Fruit fly (Drosophila melanogaster): ENCODE data around the gene Ugt35B1.

The Ugt35B1 gene

dm6 chr3R:11196648-11197388, 26.8 kb upstream of the Ugt35B1 start:
- TF ChIP-seq psq (optimal IDR thresholded peaks at IDR 0.05) = no peak
- TF ChIP-seq pan (optimal IDR thresholded peaks at IDR 0.05) = no peak
- no peak for TF ChIP-seq EcR (GFP tag; optimal IDR thresholded peaks at IDR 0.05)
- no peak for TF ChIP-seq Dll (optimal IDR thresholded peaks at IDR 0.05)
- no peak for TF ChIP-seq usp (GFP tag; optimal IDR thresholded peaks at IDR 0.05)
- TF ChIP-seq CG8478 (optimal IDR thresholded peaks at IDR 0.05) = no peak

DNA sequence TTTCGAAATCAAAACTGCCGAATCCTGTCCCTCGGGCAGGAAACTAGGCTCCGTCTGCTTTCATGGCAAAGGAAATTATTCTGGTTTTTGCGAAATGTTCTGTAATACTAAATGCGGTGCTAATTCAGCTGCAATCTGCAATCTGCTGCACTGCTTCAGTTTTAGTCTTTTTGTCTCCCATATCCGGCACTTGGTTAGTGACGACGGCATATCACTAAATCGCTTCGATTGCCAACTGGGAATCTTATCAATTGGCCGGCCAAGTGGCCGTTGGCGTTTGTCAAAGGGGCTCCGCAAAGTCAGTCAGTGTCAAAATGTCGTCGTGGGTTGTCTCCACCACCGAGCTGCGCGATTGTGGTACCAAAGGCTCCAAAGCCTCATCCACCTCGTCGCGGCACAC, 25.7 kb upstream of the Ugt35B1 start, which contains the start of gene CG18577:
CG18577 (plus strand) TSS at position 301 of the 400 bp plus-strand sequence.
- TF ChIP-seq CG8478 (optimal IDR thresholded peaks at IDR 0.05) (no peak), psq (optimal IDR thresholded peaks at IDR 0.05) (no peak), pan (optimal IDR thresholded peaks at IDR 0.05) (no peak), usp (GFP tag; optimal IDR thresholded peaks at IDR 0.05) (no peak)

dm6 chr3R:11178300-11178699, 8.3 kb upstream of the Ugt35B1 start:
- TF ChIP-seq psq (optimal IDR thresholded peaks at IDR 0.05) (no peak), CG8478 (optimal IDR thresholded peaks at IDR 0.05) (no peak), EcR (GFP tag; optimal IDR thresholded peaks at IDR 0.05) (no peak), usp (GFP tag; optimal IDR thresholded peaks at IDR 0.05) (no peak), Dll (optimal IDR thresholded peaks at IDR 0.05) (no peak), pan (optimal IDR thresholded peaks at IDR 0.05) (no peak)

DNA sequence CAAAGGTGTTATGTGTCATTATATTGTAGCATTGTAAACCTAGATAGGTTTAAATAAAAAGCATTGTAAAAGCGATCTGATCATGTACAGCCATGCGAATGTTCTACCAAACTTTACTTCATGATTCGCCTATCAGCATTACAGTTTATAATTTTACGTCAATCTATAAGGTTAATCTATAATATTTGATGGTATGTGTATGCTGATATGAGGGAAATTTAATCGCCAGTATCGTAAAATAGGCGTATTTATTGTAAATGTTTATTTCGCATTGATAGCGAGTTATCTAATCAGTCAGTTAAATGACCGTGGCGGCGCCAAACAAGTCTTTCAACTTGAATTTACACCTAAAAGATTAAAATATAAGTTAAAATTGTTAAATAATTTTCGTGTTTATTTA, 7.5 kb upstream of the Ugt35B1 start:
- TF ChIP-seq pan (optimal IDR thresholded peaks at IDR 0.05) = no peak

DNA sequence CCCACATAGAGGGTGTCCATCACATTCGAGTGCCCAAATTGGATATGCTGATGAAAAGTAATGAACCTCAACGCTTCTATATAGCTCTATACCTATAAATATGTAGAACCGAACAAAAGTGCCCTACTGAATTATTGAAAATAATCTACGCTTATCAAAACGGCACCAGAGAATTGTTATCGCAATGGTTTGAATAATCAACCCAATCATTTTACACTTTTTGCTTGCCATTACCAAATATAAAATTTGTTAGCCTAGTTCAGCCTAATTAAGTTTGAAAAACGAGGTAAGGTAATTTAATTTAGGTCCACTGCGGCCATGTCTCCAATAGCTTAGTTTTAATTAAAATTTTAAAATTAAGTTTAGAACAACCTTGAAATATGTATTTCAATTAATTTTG, 5.7 kb upstream of the Ugt35B1 start:
- TF ChIP-seq psq (optimal IDR thresholded peaks at IDR 0.05) = no peak
- TF ChIP-seq EcR (GFP tag; optimal IDR thresholded peaks at IDR 0.05) = no peak
- no peak for TF ChIP-seq usp (GFP tag; optimal IDR thresholded peaks at IDR 0.05)
- no peak for TF ChIP-seq Dll (optimal IDR thresholded peaks at IDR 0.05)
- TF ChIP-seq CG8478 (optimal IDR thresholded peaks at IDR 0.05) = no peak
- no peak for TF ChIP-seq pan (optimal IDR thresholded peaks at IDR 0.05)

DNA sequence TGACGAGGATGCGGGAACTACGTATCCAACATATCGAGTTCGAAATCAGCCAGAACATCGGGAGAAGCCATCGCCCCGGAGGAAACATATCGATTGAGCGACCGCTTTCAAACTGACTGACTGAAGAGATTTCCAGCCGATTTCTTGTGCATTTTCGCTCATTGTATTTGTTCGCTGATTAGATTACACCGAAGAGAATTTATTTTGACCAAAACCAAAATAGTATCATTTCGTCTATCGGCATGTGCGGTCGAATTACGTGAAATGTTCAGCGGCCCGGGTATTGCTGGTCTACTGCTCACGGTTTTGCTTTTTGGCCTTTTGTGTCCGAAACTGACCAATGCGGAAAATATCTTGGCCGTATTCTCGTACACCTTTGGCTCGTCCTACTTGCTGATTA, 5.3 kb upstream of the Ugt35B1 start, which contains the start of the genes Ugt304A1 and Ugt303A1:
Ugt304A1 (minus strand) TSS at position 101 of the 400 bp plus-strand sequence.
Ugt303A1 (plus strand) TSS at position 222 of the 400 bp plus-strand sequence.
- TF ChIP-seq psq (optimal IDR thresholded peaks at IDR 0.05) (no peak), usp (GFP tag; optimal IDR thresholded peaks at IDR 0.05) (no peak), CG8478 (optimal IDR thresholded peaks at IDR 0.05) (no peak), EcR (GFP tag; optimal IDR thresholded peaks at IDR 0.05) (no peak), Dll (optimal IDR thresholded peaks at IDR 0.05) (no peak), pan (optimal IDR thresholded peaks at IDR 0.05) (no peak)

DNA sequence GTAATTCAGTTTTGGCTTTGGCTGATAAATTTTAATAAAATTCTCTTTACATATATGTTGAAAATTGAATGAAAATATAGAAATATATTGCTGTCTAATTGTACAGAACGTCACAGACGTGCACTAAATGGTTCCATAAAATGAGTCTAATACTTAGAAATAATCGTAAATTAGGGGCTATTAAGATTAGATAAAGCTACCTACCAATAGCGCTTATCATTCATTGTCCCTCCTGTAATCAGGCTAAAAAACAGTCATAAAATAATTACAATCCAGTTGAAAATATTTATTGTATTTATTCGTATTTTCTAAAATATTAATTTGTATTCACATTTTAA, 3.1 kb upstream of the Ugt35B1 start:
- TF ChIP-seq usp (GFP tag; optimal IDR thresholded peaks at IDR 0.05) (no peak), pan (optimal IDR thresholded peaks at IDR 0.05) (no peak), psq (optimal IDR thresholded peaks at IDR 0.05) (no peak), CG8478 (optimal IDR thresholded peaks at IDR 0.05) (no peak), Dll (optimal IDR thresholded peaks at IDR 0.05) (no peak), EcR (GFP tag; optimal IDR thresholded peaks at IDR 0.05) (no peak)

DNA sequence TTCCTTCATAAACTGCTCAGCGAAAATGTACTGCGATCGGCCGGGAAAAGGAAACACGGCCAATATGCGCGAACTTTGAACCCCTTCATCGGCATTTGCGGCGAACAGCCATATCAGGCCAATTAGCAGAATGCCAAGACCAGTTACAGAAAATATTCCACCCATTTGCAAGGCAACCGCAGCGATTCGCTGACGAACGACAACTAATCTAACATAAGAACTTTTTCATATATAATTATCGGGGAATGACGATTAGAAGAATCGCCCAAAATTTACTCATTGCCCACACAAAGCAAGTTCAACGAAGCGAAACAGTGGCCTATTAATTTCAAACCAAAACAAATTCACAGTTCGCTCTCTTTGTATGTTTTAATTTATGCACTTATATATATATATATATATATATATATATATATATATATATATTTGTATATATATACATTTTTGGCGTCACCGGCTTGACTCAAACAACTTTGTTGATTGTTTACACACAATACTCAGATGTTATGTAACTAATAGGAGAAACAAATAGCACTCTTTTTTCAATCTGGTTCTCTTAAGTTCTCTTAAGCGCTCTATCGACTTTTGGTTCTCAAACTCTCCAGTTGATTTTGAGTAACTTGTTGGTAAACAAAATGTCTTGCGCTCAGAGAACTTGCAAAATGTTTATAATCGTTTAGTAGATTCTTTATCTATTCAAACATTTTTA, 2.6 kb upstream of the Ugt35B1 start, which contains the start of gene Ugt35A1:
Ugt35A1 (minus strand) TSS at position 205 of the 709 bp plus-strand sequence.
- TF ChIP-seq EcR (GFP tag; optimal IDR thresholded peaks at IDR 0.05) (no peak), usp (GFP tag; optimal IDR thresholded peaks at IDR 0.05) (no peak), pan (optimal IDR thresholded peaks at IDR 0.05) (no peak), CG8478 (optimal IDR thresholded peaks at IDR 0.05) (no peak), psq (optimal IDR thresholded peaks at IDR 0.05) (no peak), Dll (optimal IDR thresholded peaks at IDR 0.05) (no peak)

DNA sequence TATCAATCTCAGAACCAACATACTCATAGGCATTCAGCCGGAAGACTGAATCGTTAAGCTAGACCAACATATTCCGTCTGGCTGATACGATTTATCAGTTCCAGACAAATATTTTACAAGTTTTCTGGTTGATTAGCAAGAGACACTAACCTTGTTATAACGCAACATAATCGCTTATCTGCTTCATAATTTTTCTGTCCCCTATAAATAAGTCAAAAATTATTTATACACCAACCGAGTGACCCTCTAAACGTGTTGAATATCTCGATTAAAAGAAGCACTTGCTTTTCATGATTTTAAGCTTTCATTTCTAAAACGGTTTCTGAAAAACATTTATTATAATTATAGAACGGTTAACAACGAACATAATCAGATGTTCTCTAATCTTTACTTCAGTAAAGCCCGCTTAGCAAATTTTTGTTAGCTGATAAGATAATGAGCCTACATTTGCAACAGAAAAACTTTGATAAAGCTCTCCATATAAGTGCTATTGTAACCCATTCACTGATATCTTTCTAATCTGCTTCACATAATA, 2.0 kb downstream of the Ugt35B1 start, which contains the start of gene Ugt35E2:
Ugt35E2 (minus strand) TSS at position 51 of the 535 bp plus-strand sequence.
- TF ChIP-seq Dll (optimal IDR thresholded peaks at IDR 0.05) (no peak), CG8478 (optimal IDR thresholded peaks at IDR 0.05) (no peak), EcR (GFP tag; optimal IDR thresholded peaks at IDR 0.05) (no peak), pan (optimal IDR thresholded peaks at IDR 0.05) (no peak), psq (optimal IDR thresholded peaks at IDR 0.05) (no peak), usp (GFP tag; optimal IDR thresholded peaks at IDR 0.05) (no peak)

DNA sequence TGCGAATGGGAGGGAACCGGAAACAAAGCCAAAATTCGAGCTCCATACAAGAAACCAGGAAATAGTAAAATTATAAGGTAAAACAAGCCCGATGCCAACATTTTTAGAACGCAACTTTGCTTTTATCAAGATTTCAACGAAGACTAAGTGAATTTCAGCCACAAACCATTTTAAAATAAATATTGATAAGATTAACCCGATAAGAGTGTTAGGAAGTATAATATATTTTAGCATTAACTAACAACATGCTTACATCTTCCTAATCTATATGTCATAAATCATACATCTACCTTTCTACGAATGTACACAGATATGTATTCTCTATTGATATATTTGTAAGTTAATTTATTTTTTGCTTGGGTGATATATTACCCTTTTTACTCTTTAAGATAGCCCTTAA, 4.1 kb downstream of the Ugt35B1 start, which contains the start of gene Ugt35E1:
Ugt35E1 (minus strand) TSS at position 101 of the 400 bp plus-strand sequence.
- TF ChIP-seq Dll (optimal IDR thresholded peaks at IDR 0.05) (no peak), psq (optimal IDR thresholded peaks at IDR 0.05) (no peak)

- no peak for TF ChIP-seq pan (optimal IDR thresholded peaks at IDR 0.05)
These were observed 9.1 kb downstream of the Ugt35B1 start, which contains the start of gene CG4757 for dm6 chr3R:11160907-11161306. Gene CG4757, plus strand, starts transcription at chr3R:11161207.

dm6 chr3R:11156858-11157257, 13.2 kb downstream of the Ugt35B1 start, which contains the start of gene Ugt302C1:
Gene Ugt302C1, plus strand, starts transcription at chr3R:11157098.
- TF ChIP-seq Dll (optimal IDR thresholded peaks at IDR 0.05) = peak; percentile 20
- no peak for TF ChIP-seq usp (GFP tag; optimal IDR thresholded peaks at IDR 0.05)

All from whole organism.